Worm (Caenorhabditis elegans) whole organism, young adult: ENCODE results near the gene ZK1290.7.
A peak's percentile ranks its signal among the peaks of the same experiment; 100 is the strongest.

Experiments
- B0261.1 ChIP-seq: sonication (generic microtip); optimal IDR thresholded peaks from 2 replicates; lab custom pipeline; 2016; ENCODE audit warnings: mild to moderate bottlenecking, missing genetic modification characterization, moderate library complexity, missing compliant biosample characterization
- C06A6.2 ChIP-seq: fragments of 200-800 bp; sonication (Bioruptor generic); conservative IDR thresholded peaks from 2 replicates; pipeline ENCODE4 v1.3.6; 2022; ENCODE audit warnings: missing genetic modification characterization, missing compliant biosample characterization
- D2030.7 ChIP-seq: fragments of 200-800 bp; sonication (Bioruptor generic); IDR thresholded peaks from 2 replicates; pipeline ENCODE4 v1.3.6; 2022; ENCODE audit warnings: missing genetic modification reagents, missing genetic modification characterization, missing compliant biosample characterization
- F10E7.11 ChIP-seq: sonication (generic microtip); optimal IDR thresholded peaks from 2 replicates; lab custom pipeline; 2017; ENCODE audit warnings: mild to moderate bottlenecking, missing genetic modification characterization, moderate library complexity, missing compliant biosample characterization
- F52B5.7 ChIP-seq: sonication (generic microtip); optimal IDR thresholded peaks from 2 replicates; lab custom pipeline; 2016; ENCODE audit warnings: mild to moderate bottlenecking, missing genetic modification characterization, missing compliant biosample characterization
- F57A8.1 ChIP-seq: fragments of 200-800 bp; sonication (Bioruptor generic); optimal IDR thresholded peaks from 2 replicates; lab custom pipeline; 2018; ENCODE audit warnings: mild to moderate bottlenecking, missing genetic modification characterization, moderate library complexity, missing compliant biosample characterization
- K12H6.12 ChIP-seq: fragments of 200-800 bp; sonication (Bioruptor generic); optimal IDR thresholded peaks from 2 replicates; lab custom pipeline; 2018; ENCODE audit warnings: mild to moderate bottlenecking, missing genetic modification characterization, missing compliant biosample characterization
- T26A5.8 ChIP-seq: sonication (generic microtip); optimal IDR thresholded peaks from 2 replicates; lab custom pipeline; 2016; ENCODE audit warnings: missing genetic modification characterization, missing compliant biosample characterization
- Y53G8AR.9 ChIP-seq: fragments of 200-800 bp; sonication (Bioruptor generic); conservative IDR thresholded peaks from 2 replicates; pipeline ENCODE4 v1.3.6; 2022; ENCODE audit warnings: missing genetic modification reagents, missing genetic modification characterization, missing compliant biosample characterization
- Y56A3A.18 ChIP-seq: fragments of 200-800 bp; sonication (Bioruptor generic); IDR thresholded peaks from 2 replicates; pipeline ENCODE4 v1.3.6; 2022; ENCODE audit warnings: missing genetic modification reagents, missing genetic modification characterization, missing compliant biosample characterization
- Y95B8A.8 ChIP-seq: fragments of 200-800 bp; sonication (Bioruptor generic); IDR thresholded peaks from 2 replicates; pipeline ENCODE4 v1.3.6; 2022; ENCODE audit warnings: missing genetic modification reagents, missing genetic modification characterization, missing compliant biosample characterization
- ZK185.1 ChIP-seq: sonication (generic microtip); optimal IDR thresholded peaks from 2 replicates; lab custom pipeline; 2016; ENCODE audit warnings: mild to moderate bottlenecking, missing genetic modification characterization, missing compliant biosample characterization; ENCODE audit not compliant: poor library complexity, severe bottlenecking
- athp-1 ChIP-seq: sonication (generic microtip); optimal IDR thresholded peaks from 2 replicates; lab custom pipeline; 2017; ENCODE audit warnings: mild to moderate bottlenecking, missing genetic modification characterization, missing compliant biosample characterization
- attf-5 ChIP-seq: fragments of 200-800 bp; sonication (Bioruptor generic); optimal IDR thresholded peaks from 2 replicates; lab custom pipeline; 2018; ENCODE audit warnings: mild to moderate bottlenecking, missing genetic modification characterization, missing compliant biosample characterization
- attf-6 ChIP-seq: fragments of 200-800 bp; sonication (Bioruptor generic); IDR thresholded peaks from 2 replicates; pipeline ENCODE4 v1.3.6; 2022; ENCODE audit warnings: missing genetic modification reagents, missing genetic modification characterization, missing compliant biosample characterization
- bed-1 ChIP-seq: fragments of 200-800 bp; sonication (Bioruptor generic); IDR thresholded peaks from 2 replicates; pipeline ENCODE4 v1.3.6; 2022; ENCODE audit warnings: missing genetic modification reagents, missing genetic modification characterization, missing compliant biosample characterization
- ccch-3 ChIP-seq: fragments of 200-800 bp; sonication (Bioruptor generic); optimal IDR thresholded peaks from 2 replicates; lab custom pipeline; 2018; ENCODE audit warnings: mild to moderate bottlenecking, missing genetic modification characterization, missing compliant biosample characterization
- cebp-2 ChIP-seq: fragments of 200-800 bp; sonication (Bioruptor generic); IDR thresholded peaks from 2 replicates; pipeline ENCODE4 v1.3.6; 2022; ENCODE audit warnings: missing genetic modification characterization, missing compliant biosample characterization
- ceh-27 ChIP-seq: fragments of 200-800 bp; sonication (Bioruptor generic); optimal IDR thresholded peaks from 2 replicates; lab custom pipeline; 2018; ENCODE audit warnings: mild to moderate bottlenecking, missing genetic modification characterization, moderate library complexity, missing compliant biosample characterization
- ceh-58 ChIP-seq: fragments of 200-800 bp; sonication (Bioruptor generic); IDR thresholded peaks from 2 replicates; pipeline ENCODE4 v1.3.6; 2022; ENCODE audit warnings: missing genetic modification characterization, missing compliant biosample characterization
- dox-1 ChIP-seq: fragments of 200-800 bp; sonication (Bioruptor generic); IDR thresholded peaks from 2 replicates; pipeline ENCODE4 v1.3.6; 2022; ENCODE audit warnings: missing genetic modification reagents, missing genetic modification characterization, missing compliant biosample characterization
- dpl-1 ChIP-seq: fragments of 150-350 bp; optimal IDR thresholded peaks from 2 replicates; lab custom pipeline; 2014; ENCODE audit warnings: missing biosample characterization, missing genetic modification reagents, missing genetic modification characterization
- efl-1 ChIP-seq: fragments of 150-350 bp; optimal IDR thresholded peaks from 2 replicates; lab custom pipeline; 2014; ENCODE audit warnings: missing biosample characterization, missing genetic modification reagents, missing genetic modification characterization
- egrh-3 ChIP-seq: fragments of 200-800 bp; sonication (Bioruptor generic); IDR thresholded peaks from 2 replicates; pipeline ENCODE4 v1.3.6; 2022; ENCODE audit warnings: missing genetic modification reagents, missing genetic modification characterization, missing compliant biosample characterization
- ekl-4 ChIP-seq: fragments of 200-800 bp; sonication (Bioruptor generic); IDR thresholded peaks from 2 replicates; pipeline ENCODE4 v1.3.6; 2022; ENCODE audit warnings: missing genetic modification reagents, missing genetic modification characterization, missing compliant biosample characterization
- hlh-26 ChIP-seq: fragments of 200-800 bp; sonication (Bioruptor generic); conservative IDR thresholded peaks from 2 replicates; pipeline ENCODE4 v1.3.6; 2022; ENCODE audit warnings: missing genetic modification reagents, missing genetic modification characterization, missing compliant biosample characterization
- lag-1 ChIP-seq: fragments of 200-800 bp; sonication (Bioruptor generic); IDR thresholded peaks from 2 replicates; pipeline ENCODE4 v1.3.6; 2022; ENCODE audit warnings: missing genetic modification reagents, missing genetic modification characterization, missing compliant biosample characterization
- let-607 ChIP-seq, 2 experiments: fragments of 200-800 bp in 1 of 2; sonication (Bioruptor generic) in 1 of 2; sonication (generic microtip) in 1 of 2; optimal IDR thresholded peaks; 2 replicates each; lab custom pipeline; 2016 to 2018; ENCODE audit warnings: mild to moderate bottlenecking in 2 of 2, missing compliant biosample characterization in 2 of 2, missing genetic modification characterization in 2 of 2, moderate library complexity in 2 of 2, missing genotype in 1 of 2
- lin-26 ChIP-seq: fragments of 200-800 bp; sonication (Bioruptor generic); IDR thresholded peaks from 2 replicates; pipeline ENCODE4 v1.3.6; 2022; ENCODE audit warnings: missing genetic modification reagents, missing genetic modification characterization, missing compliant biosample characterization
- lin-35 ChIP-seq, 3 experiments: fragments of 150-350 bp in 2 of 3; sonication (generic microtip) in 1 of 3; optimal IDR thresholded peaks; 2 replicates each; lab custom pipeline; 2014 to 2018; ENCODE audit warnings: missing biosample characterization in 3 of 3, missing genetic modification characterization in 3 of 3, missing genetic modification reagents in 3 of 3
- lin-54 ChIP-seq: fragments of 200-800 bp; sonication (Bioruptor generic); optimal IDR thresholded peaks from 2 replicates; lab custom pipeline; 2018; ENCODE audit warnings: mild to moderate bottlenecking, missing genetic modification characterization, missing compliant biosample characterization
- lsl-1 ChIP-seq: fragments of 200-800 bp; sonication (Bioruptor generic); optimal IDR thresholded peaks from 2 replicates; lab custom pipeline; 2018; ENCODE audit warnings: mild to moderate bottlenecking, missing genetic modification characterization, moderate library complexity, missing compliant biosample characterization
- madf-3 ChIP-seq: fragments of 200-800 bp; sonication (Bioruptor generic); IDR thresholded peaks from 2 replicates; pipeline ENCODE4 v1.3.6; 2022; ENCODE audit warnings: missing genetic modification reagents, missing genetic modification characterization, missing compliant biosample characterization
- mcd-1 ChIP-seq: fragments of 200-800 bp; sonication (Bioruptor generic); IDR thresholded peaks from 2 replicates; pipeline ENCODE4 v1.3.6; 2022; ENCODE audit warnings: missing genetic modification reagents, missing genetic modification characterization, missing compliant biosample characterization
- mes-4 ChIP-seq: sonication (generic microtip); optimal IDR thresholded peaks from 2 replicates; lab custom pipeline; 2016; ENCODE audit warnings: missing genotype, missing genetic modification characterization, missing compliant biosample characterization
- nhr-80 ChIP-seq: sonication (generic microtip); optimal IDR thresholded peaks from 2 replicates; lab custom pipeline; 2016; ENCODE audit warnings: missing genetic modification characterization, missing compliant biosample characterization
- repo-1 ChIP-seq: sonication (generic microtip); optimal IDR thresholded peaks from 2 replicates; lab custom pipeline; 2017; ENCODE audit warnings: mild to moderate bottlenecking, missing genetic modification characterization, missing compliant biosample characterization
- snpc-1.1 ChIP-seq: sonication (generic microtip); optimal IDR thresholded peaks from 2 replicates; lab custom pipeline; 2017; ENCODE audit warnings: missing genetic modification characterization, mild to moderate bottlenecking, missing compliant biosample characterization, antibody characterized with exemption, moderate library complexity, missing genotype, missing genetic modification reagents; ENCODE audit not compliant: insufficient read depth
- snpc-3.4 ChIP-seq: sonication (generic microtip); optimal IDR thresholded peaks from 2 replicates; lab custom pipeline; 2017; ENCODE audit warnings: missing genetic modification characterization, mild to moderate bottlenecking, missing compliant biosample characterization, antibody characterized with exemption, moderate library complexity, missing genotype, missing genetic modification reagents
- snpc-4 ChIP-seq, 5 experiments: fragments of 150-350 bp in 1 of 5; sonication (generic microtip) in 4 of 5; optimal IDR thresholded peaks; 2 replicates each; lab custom pipeline; 2014 to 2018; ENCODE audit warnings: missing genetic modification characterization in 5 of 5, missing biosample characterization in 3 of 5, antibody characterized with exemption in 2 of 5, mild to moderate bottlenecking in 2 of 5, missing compliant biosample characterization in 2 of 5, missing genotype in 2 of 5, moderate library complexity in 2 of 5, missing genetic modification reagents in 1 of 5
- zfh-2 ChIP-seq: fragments of 200-800 bp; sonication (Bioruptor generic); conservative IDR thresholded peaks from 2 replicates; pipeline ENCODE4 v1.3.6; 2022; ENCODE audit warnings: missing genetic modification reagents, missing genetic modification characterization, missing compliant biosample characterization
- ztf-26 ChIP-seq: sonication (generic microtip); optimal IDR thresholded peaks from 2 replicates; lab custom pipeline; 2017; ENCODE audit warnings: missing genetic modification characterization, missing compliant biosample characterization

Gene ZK1290.7

ce11 chrII:7537603-7538230 is 12.4 kb upstream of the ZK1290.7 start, which contains the start of gene nfi-1:
Gene nfi-1, plus strand, starts transcription at chrII:7538180.
- no peak for TF ChIP-seq bed-1 (GFP tag; lab: Robert Waterston, UW)
- peak; percentile 57 for TF ChIP-seq attf-5 (GFP tag; lab: Kevin White, UChicago)
- TF ChIP-seq nhr-80 (tag; lab: Kevin White, UChicago), result peak; percentile 35
- no peak for TF ChIP-seq ztf-26
- peak; percentile 49 for TF ChIP-seq lsl-1 (GFP tag; lab: Kevin White, UChicago)
- peak; percentile 22 for TF ChIP-seq dpl-1 (GFP tag; lab: Kevin White, UChicago)
- peak; percentile 51 for TF ChIP-seq ceh-27 (GFP tag; lab: Kevin White, UChicago)
- no peak for TF ChIP-seq ceh-58 (GFP tag; lab: Robert Waterston, UW)
- peak; percentile 49; the same call in 1 of the 2 replicates for TF ChIP-seq mcd-1 (GFP tag; lab: Robert Waterston, UW)
- no peak for TF ChIP-seq snpc-3.4 (tag; lab: Kevin White, UChicago)
- peak; percentile 32 for TF ChIP-seq K12H6.12 (tag; lab: Kevin White, UChicago)
- TF ChIP-seq efl-1, result peak; percentile 59
- peak; percentile 42; the same call in 1 of the 2 replicates for TF ChIP-seq dox-1
- TF ChIP-seq lin-54 (GFP tag; lab: Kevin White, UChicago), result peak; percentile 36
- TF ChIP-seq Y53G8AR.9, result no peak
- peak in 1 of 3 experiments; percentile 42 for TF ChIP-seq lin-35 (GFP tag; optimal IDR thresholded peaks at IDR 0.05; lab: Kevin White, UChicago)
- TF ChIP-seq zfh-2, result no peak
- no peak for TF ChIP-seq cebp-2
- TF ChIP-seq, all 124 proteins: peak for 11

- no peak for TF ChIP-seq bed-1 (GFP tag; lab: Robert Waterston, UW)
- TF ChIP-seq nhr-80 (tag; lab: Kevin White, UChicago), result peak; percentile 48
Measured at ce11 chrII:7534934-7535333, 9.6 kb upstream of the ZK1290.7 start, which contains the start of gene ZK1290.13. Gene ZK1290.13, plus strand, starts transcription at chrII:7535006.

ce11 chrII:7534369-7534768 is 9.0 kb upstream of the ZK1290.7 start, which contains the start of gene wrt-10:
Gene wrt-10, minus strand, starts transcription at chrII:7534563.
- TF ChIP-seq lsl-1 (GFP tag; lab: Kevin White, UChicago) (no peak), repo-1 (tag; lab: Kevin White, UChicago) (no peak), ekl-4 (GFP tag; lab: Robert Waterston, UW) (no peak), D2030.7 (GFP tag; lab: Robert Waterston, UW) (no peak), athp-1 (no peak), Y53G8AR.9 (no peak), attf-5 (GFP tag; lab: Kevin White, UChicago) (no peak), F52B5.7 (tag; lab: Kevin White, UChicago) (no peak), lin-26 (GFP tag; lab: Robert Waterston, UW) (no peak), egrh-3 (GFP tag; lab: Robert Waterston, UW) (no peak), hlh-26 (GFP tag; lab: Robert Waterston, UW) (no peak)

- no peak for TF ChIP-seq mes-4 (tag; lab: Kevin White, UChicago)
- TF ChIP-seq ccch-3 (GFP tag; lab: Kevin White, UChicago), result no peak
- TF ChIP-seq snpc-1.1 (tag; lab: Kevin White, UChicago), result no peak
- TF ChIP-seq C06A6.2 (GFP tag; lab: Robert Waterston, UW), result no peak
- TF ChIP-seq attf-6 (GFP tag; lab: Robert Waterston, UW), result no peak
- TF ChIP-seq Y56A3A.18 (GFP tag; lab: Robert Waterston, UW), result no peak
- no peak for TF ChIP-seq F57A8.1 (GFP tag; lab: Kevin White, UChicago)
- no peak for TF ChIP-seq let-607 (tag; optimal IDR thresholded peaks at IDR 0.05; lab: Kevin White, UChicago)
- TF ChIP-seq madf-3, result no peak
- no peak for TF ChIP-seq B0261.1 (tag; lab: Kevin White, UChicago)
- no peak for TF ChIP-seq lin-54 (GFP tag; lab: Kevin White, UChicago)
- no peak for TF ChIP-seq Y95B8A.8
- TF ChIP-seq F10E7.11 (tag; lab: Kevin White, UChicago), result no peak
- no peak for TF ChIP-seq snpc-4 (GFP tag; optimal IDR thresholded peaks at IDR 0.05; lab: Kevin White, UChicago)
- TF ChIP-seq snpc-4 (tag; optimal IDR thresholded peaks at IDR 0.05; lab: Kevin White, UChicago), result no peak
- TF ChIP-seq T26A5.8, result no peak
- TF ChIP-seq ZK185.1 (tag; lab: Kevin White, UChicago), result no peak
- TF ChIP-seq lag-1 (GFP tag; lab: Robert Waterston, UW), result no peak
Measured at ce11 chrII:7531478-7531877, 6.1 kb upstream of the ZK1290.7 start.
